Worm (Caenorhabditis elegans): Measurements from ENCODE around the gene ZK1320.9.

DNA sequence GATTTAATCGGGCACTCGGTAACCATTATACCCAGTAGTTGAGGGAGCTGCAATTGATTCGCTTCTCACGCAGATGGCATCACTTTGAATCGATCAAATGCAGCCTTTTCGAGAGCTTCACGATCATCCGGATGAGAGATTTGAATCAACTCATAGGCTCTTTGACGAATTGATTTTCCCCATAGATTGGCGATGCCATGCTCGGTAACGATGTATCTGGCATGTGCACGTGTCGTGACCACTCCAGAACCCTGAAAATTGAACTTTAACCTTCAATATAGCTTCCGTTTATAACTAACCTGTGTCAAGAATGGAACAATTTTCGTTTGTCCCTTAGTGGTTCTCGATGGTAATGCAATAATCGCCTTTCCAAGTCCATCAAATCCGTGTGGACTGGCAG, 2.3 kb downstream of the ZK1320.9 start:
- TF ChIP-seq aly-1 (tag; optimal IDR thresholded peaks at IDR 0.05) (no peak), F13C5.2 (tag; optimal IDR thresholded peaks at IDR 0.05) (no peak)
